Fruit fly (Drosophila melanogaster): ENCODE results near the gene CG14974.

Gene CG14974

dm6 chr3L:3617252-3617651 is 3.6 kb downstream of the CG14974 start:
- TF ChIP-seq vvl (GFP tag; IDR thresholded peaks at IDR 0.05) (peak; percentile 93), Sry-δ (GFP tag; optimal IDR thresholded peaks at IDR 0.05) (peak; percentile 14), btn (GFP tag; optimal IDR thresholded peaks at IDR 0.05) (peak; percentile 59), CG6854 (GFP tag; optimal IDR thresholded peaks at IDR 0.05) (no peak), insv (GFP tag; optimal IDR thresholded peaks at IDR 0.05) (no peak), CG2202 (tag; optimal IDR thresholded peaks at IDR 0.05) (peak; percentile 93), Drgx (GFP tag; IDR thresholded peaks at IDR 0.05) (peak; percentile 59), CG17385 (GFP tag; optimal IDR thresholded peaks at IDR 0.05) (peak; percentile 71), CG17186 (GFP tag; optimal IDR thresholded peaks at IDR 0.05) (no peak), zfh2 (GFP tag; optimal IDR thresholded peaks at IDR 0.05) (no peak), CG7556 (GFP tag; optimal IDR thresholded peaks at IDR 0.05) (peak; percentile 69), CG18599 (GFP tag; optimal IDR thresholded peaks at IDR 0.05) (peak; percentile 61), exex (tag; optimal IDR thresholded peaks at IDR 0.05) (no peak), Awh (GFP tag; IDR thresholded peaks at IDR 0.05) (peak; percentile 77), crc (GFP tag; optimal IDR thresholded peaks at IDR 0.05) (peak; percentile 21), salm (tag; optimal IDR thresholded peaks at IDR 0.05) (no peak), jing (GFP tag; optimal IDR thresholded peaks at IDR 0.05) (peak; percentile 69), CG14441 (GFP tag; IDR thresholded peaks at IDR 0.05) (peak; percentile 67), chn (GFP tag; optimal IDR thresholded peaks at IDR 0.05) (peak; percentile 88), amos (GFP tag; IDR thresholded peaks at IDR 0.05; ENCODE audit: partially characterized antibody) (no peak), slou (GFP tag; optimal IDR thresholded peaks at IDR 0.05) (peak; percentile 8), cg (GFP tag; optimal IDR thresholded peaks at IDR 0.05) (no peak), hb (GFP tag; IDR thresholded peaks at IDR 0.05; ENCODE audit: partially characterized antibody) (no peak), CG4328 (GFP tag; optimal IDR thresholded peaks at IDR 0.05) (no peak), wor (GFP tag; IDR thresholded peaks at IDR 0.05) (peak; percentile 52), Gsc (GFP tag; IDR thresholded peaks at IDR 0.05) (peak; percentile 48; the same call in 1 of the 2 replicates), CG6254 (GFP tag; optimal IDR thresholded peaks at IDR 0.05) (peak; percentile 74), Rfx (GFP tag; IDR thresholded peaks at IDR 0.05) (peak; percentile 45), CG13123 (GFP tag; optimal IDR thresholded peaks at IDR 0.05) (peak; percentile 28), dpn (GFP tag; optimal IDR thresholded peaks at IDR 0.05) (peak; percentile 68 to 83), ssp (GFP tag; IDR thresholded peaks at IDR 0.05) (peak; percentile 74), CG4707 (GFP tag; optimal IDR thresholded peaks at IDR 0.05) (peak; percentile 82), CG8281 (tag; optimal IDR thresholded peaks at IDR 0.05) (peak; percentile 41), Neu2 (GFP tag; optimal IDR thresholded peaks at IDR 0.05; ENCODE audit: borderline replicate concordance) (peak; percentile 11), CHES-1-like (GFP tag; optimal IDR thresholded peaks at IDR 0.05) (peak; percentile 52), usp (GFP tag; optimal IDR thresholded peaks at IDR 0.05) (no peak), lov (optimal IDR thresholded peaks at IDR 0.05) (no peak), lov (GFP tag; IDR thresholded peaks at IDR 0.05) (peak; percentile 84), Hr78 (GFP tag; optimal IDR thresholded peaks at IDR 0.05) (peak in 1 of 2 experiments; percentile 35), CG4820 (GFP tag; optimal IDR thresholded peaks at IDR 0.05) (peak; percentile 82), ab (GFP tag; optimal IDR thresholded peaks at IDR 0.05) (peak; percentile 12), CG10543 (GFP tag; optimal IDR thresholded peaks at IDR 0.05) (no peak), tin (GFP tag; optimal IDR thresholded peaks at IDR 0.05) (peak; percentile 81), CG1529 (GFP tag; optimal IDR thresholded peaks at IDR 0.05) (peak; percentile 64), sim (GFP tag; IDR thresholded peaks at IDR 0.05) (peak; percentile 74), CG12744 (GFP tag; optimal IDR thresholded peaks at IDR 0.05) (peak; percentile 70), sens-2 (GFP tag; IDR thresholded peaks at IDR 0.05) (peak; percentile 88), CG12659 (GFP tag; optimal IDR thresholded peaks at IDR 0.05) (peak; percentile 34), Kr (GFP tag; optimal IDR thresholded peaks at IDR 0.05) (no peak), nom (GFP tag; optimal IDR thresholded peaks at IDR 0.05) (peak; percentile 64), grau (tag; optimal IDR thresholded peaks at IDR 0.05) (peak; percentile 81)

Measured in whole organism, embryonic.